Worm (Caenorhabditis elegans) whole organism, L4/young adult: ENCODE data around the gene hpo-12.
A peak's percentile ranks its signal among the peaks of the same experiment; 100 is the strongest.
"Not testable (repeated sequence)": the region's sequence is repeated elsewhere in the genome, so short reads cannot be mapped to it uniquely, and the experiment has no call there.

ENCODE experiments used
- W03F9.2 ChIP-seq: fragments of 150-350 bp; optimal IDR thresholded peaks from 2 replicates; lab custom pipeline; 2014; ENCODE audit warnings: missing biosample characterization, missing genetic modification characterization
- dao-5 ChIP-seq: sonication (generic microtip); optimal IDR thresholded peaks from 2 replicates; lab custom pipeline; 2016; ENCODE audit warnings: missing genotype, missing genetic modification characterization, moderate library complexity, missing compliant biosample characterization
- him-1 ChIP-seq: sonication (generic microtip); optimal IDR thresholded peaks from 2 replicates; lab custom pipeline; 2016; ENCODE audit warnings: missing genotype, missing genetic modification reagents, missing genetic modification characterization, missing compliant biosample characterization

The hpo-12 gene

ce11 chrIV:12279340-12279739 is 3.6 kb upstream of the hpo-12 start, which contains the start of gene ltah-1.1:
Gene ltah-1.1 (plus strand): TSS chrIV:12279622.
- TF ChIP-seq W03F9.2 (no peak), dao-5 (tag; lab: Kevin White, UChicago) (no peak), him-1 (tag; lab: Kevin White, UChicago) (no peak)

- TF ChIP-seq W03F9.2, result peak; percentile 13
- TF ChIP-seq dao-5 (tag; lab: Kevin White, UChicago), result no peak
Measured at ce11 chrIV:12282157-12282789, 700 bp upstream of the hpo-12 start, which contains the start of the genes C42C1.12 and C42C1.19. Gene C42C1.12 (minus strand): TSS chrIV:12282207. Gene C42C1.19 (plus strand): TSS chrIV:12282739.

DNA sequence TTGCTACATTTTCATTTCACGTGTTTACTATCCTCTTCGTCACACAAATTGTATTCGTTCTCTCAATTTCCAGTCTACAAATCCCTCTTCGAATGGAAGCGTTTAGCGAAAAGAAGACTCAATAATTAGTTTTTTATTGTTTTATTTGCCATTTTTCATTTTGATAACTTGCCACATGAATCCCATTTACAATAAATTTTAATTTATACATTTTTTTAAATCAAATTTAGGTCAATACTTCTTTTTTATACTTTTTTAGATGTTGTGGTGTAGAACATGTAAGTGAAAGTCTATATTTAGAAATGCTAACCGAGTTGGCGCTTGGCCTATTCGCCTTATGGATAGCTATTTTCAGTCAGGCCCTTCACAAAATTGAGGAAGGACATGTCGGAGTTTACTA is 4.7 kb downstream of the hpo-12 start, which contains the start of gene erl-1:
Gene erl-1 (plus strand): TSS at position 301 of the 400 bp plus-strand sequence.
- no peak for TF ChIP-seq him-1 (tag; lab: Kevin White, UChicago)
- TF ChIP-seq W03F9.2, result no peak
- TF ChIP-seq dao-5 (tag; lab: Kevin White, UChicago), result no peak

DNA sequence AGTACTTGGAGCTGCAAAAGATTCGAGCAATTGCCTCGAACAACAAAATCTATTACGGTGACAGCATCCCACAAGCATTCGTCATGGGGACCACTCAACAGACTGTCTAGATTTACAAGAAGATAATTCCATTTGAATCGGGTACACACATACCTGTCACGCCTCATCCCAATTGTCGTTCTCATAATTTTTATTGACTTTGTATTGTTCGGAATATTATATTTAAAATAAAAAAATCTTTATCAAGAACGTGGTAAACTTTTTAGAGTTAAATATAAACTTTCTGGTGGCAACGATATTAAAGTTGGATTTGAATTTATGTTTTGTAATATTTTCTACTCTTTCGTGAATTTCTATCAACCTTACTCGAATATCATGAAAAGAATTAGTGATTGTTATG is 6.2 kb downstream of the hpo-12 start, which contains the start of gene C42C1.9:
Gene C42C1.9 (plus strand): TSS at position 301 of the 400 bp plus-strand sequence.
- TF ChIP-seq W03F9.2, result no peak
- TF ChIP-seq him-1 (tag; lab: Kevin White, UChicago), result no peak
- TF ChIP-seq dao-5 (tag; lab: Kevin White, UChicago), result no peak

- no peak for TF ChIP-seq W03F9.2
- no peak for TF ChIP-seq dao-5 (tag; lab: Kevin White, UChicago)
- no peak for TF ChIP-seq him-1 (tag; lab: Kevin White, UChicago)
Measured at ce11 chrIV:12290744-12291143, 7.8 kb downstream of the hpo-12 start, which contains the start of gene C42C1.8. Gene C42C1.8 (plus strand): TSS chrIV:12291044.

DNA sequence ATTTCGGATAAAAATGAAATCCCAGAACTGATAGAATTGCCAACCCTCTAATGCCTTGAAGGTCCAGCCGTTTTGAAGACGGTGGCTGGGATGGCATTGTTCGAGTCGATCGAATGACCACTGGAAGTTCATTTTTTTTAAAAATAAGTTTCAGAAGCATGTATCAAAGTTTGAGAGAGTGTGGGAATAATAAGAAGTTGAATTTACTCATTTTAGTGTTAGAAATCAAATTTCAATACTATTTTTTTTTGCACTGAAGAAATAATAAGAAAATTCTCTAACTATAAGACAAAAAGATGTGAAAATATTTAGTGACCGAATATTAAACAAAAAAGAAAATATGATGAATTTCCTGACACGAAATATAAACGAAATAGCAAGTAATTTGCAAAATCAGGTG is 18.2 kb downstream of the hpo-12 start, which contains the start of gene oac-59:
Gene oac-59 (minus strand): TSS at position 101 of the 400 bp plus-strand sequence.
- no peak for TF ChIP-seq him-1 (tag; lab: Kevin White, UChicago)
- no peak for TF ChIP-seq W03F9.2
- TF ChIP-seq dao-5 (tag; lab: Kevin White, UChicago), result no peak

- TF ChIP-seq dao-5 (tag; lab: Kevin White, UChicago) (no peak), W03F9.2 (no peak), him-1 (tag; lab: Kevin White, UChicago) (no peak)
Measured at ce11 chrIV:12302885-12303284, 19.9 kb downstream of the hpo-12 start.

ce11 chrIV:12304750-12305149 is 21.8 kb downstream of the hpo-12 start:
- TF ChIP-seq him-1 (tag; lab: Kevin White, UChicago), result no peak
- no peak for TF ChIP-seq dao-5 (tag; lab: Kevin White, UChicago)
- TF ChIP-seq W03F9.2, result no peak

DNA sequence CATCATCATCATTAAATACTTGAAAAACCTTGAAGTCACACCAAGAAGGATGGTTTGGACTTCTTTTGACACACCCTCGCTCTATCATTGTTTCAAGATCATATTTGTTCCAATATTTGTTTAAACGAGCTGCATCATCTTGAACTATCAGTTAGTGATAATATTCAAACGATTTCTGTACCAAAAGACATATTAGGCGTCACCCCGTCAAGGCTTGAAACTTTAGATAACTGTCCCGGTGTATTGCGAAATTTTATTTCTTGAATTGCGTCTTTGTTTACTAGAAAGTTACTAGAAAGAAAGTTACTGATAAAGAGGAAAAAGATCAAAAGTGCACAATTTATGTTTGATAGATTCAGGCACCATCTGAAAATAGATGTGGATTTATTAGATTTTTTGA is 23.0 kb downstream of the hpo-12 start:
- TF ChIP-seq dao-5 (tag; lab: Kevin White, UChicago) (no peak), him-1 (tag; lab: Kevin White, UChicago) (no peak), W03F9.2 (no peak)

ce11 chrIV:12307720-12308119 is 24.7 kb downstream of the hpo-12 start, which contains the start of gene oac-57:
Gene oac-57 (minus strand): TSS chrIV:12307820.
- TF ChIP-seq dao-5 (tag; lab: Kevin White, UChicago) (no peak), W03F9.2 (no peak), him-1 (tag; lab: Kevin White, UChicago) (no peak)

DNA sequence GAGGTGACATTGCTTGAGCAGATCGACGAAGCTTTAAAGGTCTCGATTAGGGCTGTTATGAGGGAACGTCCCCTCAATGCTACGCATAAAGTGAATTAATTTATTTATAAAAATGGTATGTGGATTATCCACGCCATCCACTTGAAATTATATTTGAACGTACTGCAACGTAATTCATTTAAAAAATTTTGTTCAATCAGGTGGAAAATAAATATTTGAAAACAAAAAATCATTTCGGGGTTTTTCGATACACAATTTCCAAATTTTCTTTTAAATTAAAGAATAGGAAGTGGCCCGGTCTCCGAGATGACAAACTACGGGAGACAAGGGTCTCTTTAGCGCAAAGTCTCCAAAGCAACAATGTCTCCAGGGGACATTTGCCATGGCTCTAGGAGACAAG is 28.6 kb downstream of the hpo-12 start, which contains the start of gene oac-58:
Gene oac-58 (minus strand): TSS at position 101 of the 400 bp plus-strand sequence.
- no peak for TF ChIP-seq him-1 (tag; lab: Kevin White, UChicago)
- no peak for TF ChIP-seq dao-5 (tag; lab: Kevin White, UChicago)
- TF ChIP-seq W03F9.2, result no peak

- not testable (repeated sequence) for TF ChIP-seq him-1 (tag; lab: Kevin White, UChicago); W03F9.2; dao-5 (tag; lab: Kevin White, UChicago)
Measured at ce11 chrIV:12326932-12327331, 44.0 kb downstream of the hpo-12 start, which contains the start of gene F19B6.3. Gene F19B6.3 (plus strand): TSS chrIV:12327232.

DNA sequence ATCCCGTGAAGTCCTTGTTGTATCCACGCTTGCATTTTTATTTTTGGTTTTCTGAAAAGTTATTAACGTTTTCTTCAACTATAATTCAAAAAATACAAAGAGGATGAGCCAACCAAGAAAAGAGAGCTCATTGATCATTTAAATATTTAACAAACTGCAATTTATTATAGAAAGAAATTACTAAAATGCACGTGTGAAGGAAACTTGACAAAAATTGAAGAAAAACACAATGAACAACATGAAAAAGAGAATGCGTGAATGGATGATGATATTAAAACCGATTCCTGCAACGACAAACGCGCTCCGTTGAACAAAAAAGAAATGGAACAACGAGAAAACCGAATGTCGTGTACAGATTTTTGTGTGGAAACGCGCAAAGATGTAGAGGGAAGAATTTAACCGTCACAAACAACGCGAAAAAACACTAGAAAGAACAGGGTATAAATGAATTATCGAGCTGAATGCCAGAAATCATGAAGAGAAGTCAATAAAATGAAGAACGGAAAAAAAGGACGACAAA is 47.9 kb downstream of the hpo-12 start, which contains the start of gene ufd-1:
Gene ufd-1 (minus strand): TSS at position 51 of the 520 bp plus-strand sequence.
- no peak for TF ChIP-seq W03F9.2
- TF ChIP-seq dao-5 (tag; lab: Kevin White, UChicago), result no peak
- TF ChIP-seq him-1 (tag; lab: Kevin White, UChicago), result no peak

ce11 chrIV:12334142-12334541 is 51.2 kb downstream of the hpo-12 start:
- TF ChIP-seq W03F9.2 (no peak), dao-5 (tag; lab: Kevin White, UChicago) (no peak), him-1 (tag; lab: Kevin White, UChicago) (no peak)
